Worm (Caenorhabditis elegans) whole organism, young adult: Measurements from ENCODE around the gene srh-18.

Experiments
- B0035.1 ChIP-seq: sonication (generic microtip); optimal IDR thresholded peaks from 2 replicates; lab custom pipeline; 2016; ENCODE audit warnings: missing genetic modification characterization, mild to moderate bottlenecking, missing compliant biosample characterization, missing genotype, missing genetic modification reagents
- B0261.1 ChIP-seq: sonication (generic microtip); optimal IDR thresholded peaks from 2 replicates; lab custom pipeline; 2016; ENCODE audit warnings: mild to moderate bottlenecking, missing genetic modification characterization, moderate library complexity, missing compliant biosample characterization
- F33H1.4 ChIP-seq: fragments of 200-800 bp; sonication (Bioruptor generic); IDR thresholded peaks from 2 replicates; pipeline ENCODE4 v1.3.6; 2022; ENCODE audit warnings: missing genetic modification reagents, missing genetic modification characterization, missing compliant biosample characterization
- F49E8.2 ChIP-seq: sonication (generic microtip); optimal IDR thresholded peaks from 3 replicates; lab custom pipeline; 2017; ENCODE audit warnings: missing genetic modification characterization, mild to moderate bottlenecking, missing compliant biosample characterization, antibody characterized with exemption, moderate library complexity; ENCODE audit not compliant: insufficient read depth
- K12H6.12 ChIP-seq: fragments of 200-800 bp; sonication (Bioruptor generic); optimal IDR thresholded peaks from 2 replicates; lab custom pipeline; 2018; ENCODE audit warnings: mild to moderate bottlenecking, missing genetic modification characterization, missing compliant biosample characterization
- Y79H2A.3 ChIP-seq: fragments of 200-800 bp; sonication (Bioruptor generic); conservative IDR thresholded peaks from 2 replicates; pipeline ENCODE4 v1.3.6; 2022; ENCODE audit warnings: missing genetic modification reagents, missing genetic modification characterization, missing compliant biosample characterization
- ZK185.1 ChIP-seq: sonication (generic microtip); optimal IDR thresholded peaks from 2 replicates; lab custom pipeline; 2016; ENCODE audit warnings: mild to moderate bottlenecking, missing genetic modification characterization, missing compliant biosample characterization; ENCODE audit not compliant: poor library complexity, severe bottlenecking
- athp-1 ChIP-seq: sonication (generic microtip); optimal IDR thresholded peaks from 2 replicates; lab custom pipeline; 2017; ENCODE audit warnings: mild to moderate bottlenecking, missing genetic modification characterization, missing compliant biosample characterization
- attf-5 ChIP-seq: fragments of 200-800 bp; sonication (Bioruptor generic); optimal IDR thresholded peaks from 2 replicates; lab custom pipeline; 2018; ENCODE audit warnings: mild to moderate bottlenecking, missing genetic modification characterization, missing compliant biosample characterization
- bed-1 ChIP-seq: fragments of 200-800 bp; sonication (Bioruptor generic); IDR thresholded peaks from 2 replicates; pipeline ENCODE4 v1.3.6; 2022; ENCODE audit warnings: missing genetic modification reagents, missing genetic modification characterization, missing compliant biosample characterization
- cebp-1 ChIP-seq, 2 experiments: fragments of 200-800 bp in 1 of 2; sonication (Bioruptor generic) in 1 of 2; sonication (generic microtip) in 1 of 2; IDR thresholded peaks in 1 of 2; optimal IDR thresholded peaks in 1 of 2; 2 replicates each; pipeline versions ENCODE4 v1.3.6 to Lab custom; 2017 to 2022; ENCODE audit warnings: missing compliant biosample characterization in 2 of 2, missing genetic modification characterization in 2 of 2, mild to moderate bottlenecking in 1 of 2, missing genetic modification reagents in 1 of 2, moderate library complexity in 1 of 2
- ceh-100 ChIP-seq: fragments of 200-800 bp; sonication (Bioruptor generic); IDR thresholded peaks from 2 replicates; pipeline ENCODE4 v1.3.6; 2022; ENCODE audit warnings: missing genetic modification reagents, missing genetic modification characterization, missing compliant biosample characterization
- egl-18 ChIP-seq: fragments of 200-800 bp; sonication (Bioruptor generic); IDR thresholded peaks from 2 replicates; pipeline ENCODE4 v1.3.6; 2022; ENCODE audit warnings: missing genetic modification reagents, missing genetic modification characterization, missing compliant biosample characterization
- egrh-3 ChIP-seq: fragments of 200-800 bp; sonication (Bioruptor generic); IDR thresholded peaks from 2 replicates; pipeline ENCODE4 v1.3.6; 2022; ENCODE audit warnings: missing genetic modification reagents, missing genetic modification characterization, missing compliant biosample characterization
- hlh-12 ChIP-seq: sonication (generic microtip); optimal IDR thresholded peaks from 2 replicates; lab custom pipeline; 2016; ENCODE audit warnings: missing genetic modification characterization, missing compliant biosample characterization
- hlh-26 ChIP-seq: fragments of 200-800 bp; sonication (Bioruptor generic); conservative IDR thresholded peaks from 2 replicates; pipeline ENCODE4 v1.3.6; 2022; ENCODE audit warnings: missing genetic modification reagents, missing genetic modification characterization, missing compliant biosample characterization
- hmg-1.2 ChIP-seq: fragments of 200-800 bp; sonication (Bioruptor generic); IDR thresholded peaks from 2 replicates; pipeline ENCODE4 v1.3.6; 2022; ENCODE audit warnings: missing genetic modification reagents, missing genetic modification characterization, missing compliant biosample characterization
- hrde-1 ChIP-seq: sonication (generic microtip); optimal IDR thresholded peaks from 2 replicates; lab custom pipeline; 2016; ENCODE audit warnings: missing genetic modification characterization, mild to moderate bottlenecking, missing compliant biosample characterization, moderate library complexity, missing genotype, missing genetic modification reagents, borderline replicate concordance
- lag-1 ChIP-seq: fragments of 200-800 bp; sonication (Bioruptor generic); IDR thresholded peaks from 2 replicates; pipeline ENCODE4 v1.3.6; 2022; ENCODE audit warnings: missing genetic modification reagents, missing genetic modification characterization, missing compliant biosample characterization
- let-526 ChIP-seq: fragments of 200-800 bp; sonication (Bioruptor generic); IDR thresholded peaks from 2 replicates; pipeline ENCODE4 v1.3.6; 2022; ENCODE audit warnings: missing genetic modification reagents, missing genetic modification characterization, missing compliant biosample characterization
- let-607 ChIP-seq, 2 experiments: fragments of 200-800 bp in 1 of 2; sonication (Bioruptor generic) in 1 of 2; sonication (generic microtip) in 1 of 2; optimal IDR thresholded peaks; 2 replicates each; lab custom pipeline; 2016 to 2018; ENCODE audit warnings: mild to moderate bottlenecking in 2 of 2, missing compliant biosample characterization in 2 of 2, missing genetic modification characterization in 2 of 2, moderate library complexity in 2 of 2, missing genotype in 1 of 2
- madf-10 ChIP-seq: sonication (generic microtip); optimal IDR thresholded peaks from 2 replicates; lab custom pipeline; 2016; ENCODE audit warnings: mild to moderate bottlenecking, missing genetic modification characterization, missing compliant biosample characterization
- nfya-1 ChIP-seq: sonication (generic microtip); optimal IDR thresholded peaks from 2 replicates; lab custom pipeline; 2017; ENCODE audit warnings: antibody characterized with exemption, missing compliant biosample characterization, missing genetic modification characterization, borderline replicate concordance; ENCODE audit not compliant: insufficient read depth
- nfya-2 ChIP-seq: fragments of 200-800 bp; sonication (Bioruptor generic); IDR thresholded peaks from 2 replicates; pipeline ENCODE4 v1.3.6; 2022; ENCODE audit warnings: missing genetic modification reagents, missing genetic modification characterization, missing compliant biosample characterization
- nhr-27 ChIP-seq: fragments of 200-800 bp; sonication (Bioruptor generic); optimal IDR thresholded peaks from 2 replicates; lab custom pipeline; 2018; ENCODE audit warnings: mild to moderate bottlenecking, missing genetic modification characterization, moderate library complexity, missing compliant biosample characterization
- pbrm-1 ChIP-seq: fragments of 200-800 bp; sonication (Bioruptor generic); IDR thresholded peaks from 2 replicates; pipeline ENCODE4 v1.3.6; 2022; ENCODE audit warnings: missing genetic modification reagents, missing genetic modification characterization, missing compliant biosample characterization
- pha-4 ChIP-seq: fragments of 150-350 bp; sonication (generic microtip); optimal IDR thresholded peaks from 2 replicates; lab custom pipeline; 2014; ENCODE audit warnings: missing biosample characterization, missing genetic modification reagents, missing genetic modification characterization
- repo-1 ChIP-seq: sonication (generic microtip); optimal IDR thresholded peaks from 2 replicates; lab custom pipeline; 2017; ENCODE audit warnings: mild to moderate bottlenecking, missing genetic modification characterization, missing compliant biosample characterization
- snpc-4 ChIP-seq, 5 experiments: fragments of 150-350 bp in 1 of 5; sonication (generic microtip) in 4 of 5; optimal IDR thresholded peaks; 2 replicates each; lab custom pipeline; 2014 to 2018; ENCODE audit warnings: missing genetic modification characterization in 5 of 5, missing biosample characterization in 3 of 5, antibody characterized with exemption in 2 of 5, mild to moderate bottlenecking in 2 of 5, missing compliant biosample characterization in 2 of 5, missing genotype in 2 of 5, moderate library complexity in 2 of 5, missing genetic modification reagents in 1 of 5
- tlf-1 ChIP-seq: fragments of 200-800 bp; sonication (Bioruptor generic); optimal IDR thresholded peaks from 2 replicates; lab custom pipeline; 2018; ENCODE audit warnings: mild to moderate bottlenecking, missing genetic modification characterization, missing compliant biosample characterization
- unc-62 ChIP-seq: fragments of 150-350 bp; optimal IDR thresholded peaks from 2 replicates; lab custom pipeline; 2014; ENCODE audit warnings: missing biosample characterization, missing genetic modification reagents, missing genetic modification characterization
- xnd-1 ChIP-seq: sonication (generic microtip); optimal IDR thresholded peaks from 2 replicates; lab custom pipeline; 2016; ENCODE audit warnings: missing genotype, missing genetic modification reagents, missing genetic modification characterization, missing compliant biosample characterization
- ztf-3 ChIP-seq: fragments of 200-800 bp; sonication (Bioruptor generic); optimal IDR thresholded peaks from 2 replicates; lab custom pipeline; 2018; ENCODE audit warnings: mild to moderate bottlenecking, missing genetic modification characterization, missing compliant biosample characterization

Gene srh-18

DNA sequence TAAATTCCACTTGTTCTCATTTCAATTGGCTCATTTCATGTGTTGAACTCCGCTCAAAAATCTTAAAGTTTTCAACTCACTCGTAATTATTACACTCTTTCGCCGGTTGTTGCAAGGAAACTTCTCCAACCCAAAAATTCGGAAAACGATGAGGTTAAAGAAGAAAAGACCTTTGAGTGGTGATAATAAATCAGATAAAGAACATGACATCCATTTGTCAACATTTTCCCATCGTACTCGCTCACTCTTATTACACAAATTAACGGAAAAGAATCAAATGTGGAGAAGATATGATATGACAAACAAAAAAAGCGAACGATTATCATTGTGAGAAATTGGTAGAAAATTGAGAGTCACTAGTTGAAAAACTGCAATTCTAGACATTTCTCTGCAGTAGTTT lies 33.0 kb upstream of the srh-18 start:
- TF ChIP-seq pha-4 (tag; lab: Kevin White, UChicago) (no peak), Y79H2A.3 (GFP tag; lab: Robert Waterston, UW) (no peak), let-526 (GFP tag; lab: Robert Waterston, UW) (no peak), unc-62 (no peak), pbrm-1 (GFP tag; lab: Robert Waterston, UW) (no peak), athp-1 (no peak), snpc-4 (GFP tag; optimal IDR thresholded peaks at IDR 0.05; lab: Kevin White, UChicago) (no peak), snpc-4 (tag; optimal IDR thresholded peaks at IDR 0.05; lab: Kevin White, UChicago) (no peak)
- TF ChIP-seq, all 124 proteins: peak for 0

DNA sequence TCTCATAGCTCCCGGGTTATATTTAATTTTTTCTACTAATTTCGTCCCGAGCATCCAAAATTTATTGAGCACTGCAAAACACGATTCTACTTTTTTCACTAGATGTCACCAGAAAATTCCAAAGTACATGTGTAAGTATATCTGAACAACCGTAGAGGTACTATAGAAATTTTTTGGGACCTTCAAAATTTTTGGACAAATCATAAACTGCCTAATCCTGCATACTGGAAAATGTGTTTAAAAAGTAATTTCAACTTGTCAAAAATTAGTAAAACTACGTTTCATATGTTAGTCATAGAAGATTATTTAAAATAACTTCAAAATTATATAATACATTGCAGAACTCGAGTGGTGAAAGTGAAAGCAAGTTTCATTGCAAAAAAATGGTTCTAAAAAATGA lies 31.7 kb upstream of the srh-18 start:
- TF ChIP-seq nfya-1 (tag; lab: Kevin White, UChicago) (no peak), K12H6.12 (tag; lab: Kevin White, UChicago) (no peak), egl-18 (GFP tag; lab: Robert Waterston, UW) (no peak), B0261.1 (no peak)

DNA sequence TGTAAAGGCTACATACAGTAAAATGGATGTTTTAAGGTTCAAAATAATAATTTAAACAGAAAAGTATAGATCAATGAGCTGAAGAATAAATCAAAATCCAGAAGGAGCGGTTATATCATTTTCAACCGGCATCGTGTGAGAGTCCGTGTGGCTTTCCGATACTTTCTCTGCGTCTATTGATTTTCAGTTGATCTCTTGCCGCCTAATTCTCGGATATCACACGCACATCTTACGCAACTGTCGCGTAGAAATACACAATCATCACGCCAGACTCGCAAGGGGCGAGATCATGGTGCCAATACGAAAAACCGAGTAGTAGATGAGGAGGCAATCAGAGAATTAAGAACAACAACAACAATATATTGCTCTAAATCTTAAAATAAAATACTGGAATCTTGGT lies 29.4 kb upstream of the srh-18 start:
- TF ChIP-seq madf-10: no peak
- no peak for TF ChIP-seq attf-5 (GFP tag; lab: Kevin White, UChicago)
- no peak for TF ChIP-seq nfya-2 (GFP tag; lab: Robert Waterston, UW)
- peak; percentile 56; the same call in 1 of the 2 replicates for TF ChIP-seq hmg-1.2 (GFP tag; lab: Robert Waterston, UW)

DNA sequence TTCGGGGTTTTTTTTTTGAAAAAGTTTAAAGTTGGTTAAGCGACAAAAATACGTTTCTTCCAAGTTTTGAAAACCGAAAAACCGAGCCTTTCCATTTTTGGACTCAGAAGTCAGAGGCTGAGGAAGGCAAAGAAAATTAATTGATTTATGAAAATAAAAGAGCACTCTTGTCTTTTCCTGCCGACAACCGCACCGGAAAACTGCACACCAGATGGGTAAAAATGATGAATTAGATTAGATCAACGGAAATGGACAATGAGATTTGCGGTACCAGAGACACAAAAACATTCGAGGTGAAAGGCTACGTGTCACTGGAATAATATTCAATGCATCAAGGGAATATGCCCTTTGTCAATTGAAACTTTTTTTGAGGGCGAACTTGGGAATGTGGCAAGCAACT lies 23.7 kb upstream of the srh-18 start:
- TF ChIP-seq cebp-1 (GFP tag; IDR thresholded peaks at IDR 0.05; lab: Robert Waterston, UW) (no peak), cebp-1 (tag; optimal IDR thresholded peaks at IDR 0.05; lab: Kevin White, UChicago) (no peak), B0035.1 (tag; lab: Kevin White, UChicago) (no peak), ceh-100 (no peak), hlh-12 (tag; lab: Kevin White, UChicago) (no peak), egrh-3 (no peak), lag-1 (GFP tag; lab: Robert Waterston, UW) (no peak), F33H1.4 (GFP tag; lab: Robert Waterston, UW) (no peak), snpc-4 (GFP tag; optimal IDR thresholded peaks at IDR 0.05; lab: Kevin White, UChicago) (no peak), snpc-4 (tag; optimal IDR thresholded peaks at IDR 0.05; lab: Kevin White, UChicago) (no peak), tlf-1 (no peak), repo-1 (tag; lab: Kevin White, UChicago) (no peak), let-607 (tag; optimal IDR thresholded peaks at IDR 0.05; lab: Kevin White, UChicago) (no peak), F49E8.2 (tag; lab: Kevin White, UChicago) (no peak), hrde-1 (tag; lab: Kevin White, UChicago) (no peak), hlh-26 (GFP tag; lab: Robert Waterston, UW) (no peak), xnd-1 (no peak), ZK185.1 (tag; lab: Kevin White, UChicago) (no peak), Y79H2A.3 (GFP tag; lab: Robert Waterston, UW) (no peak), ztf-3 (GFP tag; lab: Kevin White, UChicago) (no peak), bed-1 (GFP tag; lab: Robert Waterston, UW) (no peak), nhr-27 (tag; lab: Kevin White, UChicago) (no peak)
- TF ChIP-seq, all 124 proteins: peak for 0
